Fruit fly (Drosophila melanogaster) whole organism, wandering third instar larva: ENCODE data around the gene CG42335.

Experiments used
- Dif ChIP-seq: fragments of 200-275, 200-300 bp; sonication (Bioruptor generic); optimal IDR thresholded peaks from 2 replicates; lab custom pipeline; 2018; ENCODE audit warnings: missing biosample characterization, missing genetic modification characterization; ENCODE audit not compliant: partially characterized antibody
- Myc ChIP-seq: fragments of >200 bp; optimal IDR thresholded peaks from 2 replicates; lab custom pipeline; 2017
- OdsH ChIP-seq: fragments of 200-800 bp; sonication (Bioruptor generic); optimal IDR thresholded peaks from 2 replicates; lab custom pipeline; 2016; ENCODE audit warnings: missing biosample characterization, mild to moderate bottlenecking, missing genetic modification characterization
- Sp1 ChIP-seq: fragments of 200-800 bp; sonication (Bioruptor generic); optimal IDR thresholded peaks from 3 replicates; lab custom pipeline; 2019; ENCODE audit warnings: missing biosample characterization, mild to moderate bottlenecking, missing genetic modification characterization, moderate library complexity
- br ChIP-seq: fragments of 200-800 bp; sonication (Bioruptor generic); optimal IDR thresholded peaks from 2 replicates; lab custom pipeline; 2016; ENCODE audit warnings: missing biosample characterization, missing genetic modification characterization
- ey ChIP-seq: fragments of 200-800 bp; sonication (Bioruptor generic); optimal IDR thresholded peaks from 2 replicates; lab custom pipeline; 2016; ENCODE audit warnings: missing biosample characterization, missing genetic modification characterization
- fru ChIP-seq: fragments of 200-800 bp; sonication (Bioruptor generic); optimal IDR thresholded peaks from 3 replicates; lab custom pipeline; 2016; ENCODE audit warnings: missing biosample characterization, mild to moderate bottlenecking, missing genetic modification characterization
- h ChIP-seq: fragments of 200-800 bp; sonication (Bioruptor generic); optimal IDR thresholded peaks from 3 replicates; lab custom pipeline; 2016; ENCODE audit warnings: missing biosample characterization, mild to moderate bottlenecking, missing genetic modification characterization
- psq ChIP-seq: fragments of 200-800 bp; sonication (Bioruptor generic); optimal IDR thresholded peaks from 3 replicates; lab custom pipeline; 2017; ENCODE audit warnings: missing biosample characterization, mild to moderate bottlenecking, missing genetic modification characterization, moderate library complexity
- usp ChIP-seq: fragments of >200 bp; optimal IDR thresholded peaks from 2 replicates; lab custom pipeline; 2017; ENCODE audit warnings: missing biosample characterization, missing genetic modification characterization

dm6 chr3R:21748954-21749920 is 9.3 kb upstream of the CG42335 start, which contains the start of gene CG31233:
- no peak for TF ChIP-seq Myc (lab: Kevin White, UChicago)
- no peak for TF ChIP-seq Dif (GFP tag; lab: Kevin White, UChicago)
- TF ChIP-seq h (GFP tag; lab: Kevin White, UChicago): no peak
- TF ChIP-seq ey (GFP tag; lab: Kevin White, UChicago): no peak
- TF ChIP-seq br (GFP tag; lab: Kevin White, UChicago): no peak
- no peak for TF ChIP-seq usp (GFP tag; lab: Kevin White, UChicago)
- no peak for TF ChIP-seq OdsH (GFP tag; lab: Kevin White, UChicago)
- TF ChIP-seq fru (GFP tag; lab: Kevin White, UChicago): no peak
- TF ChIP-seq Sp1 (GFP tag; lab: Kevin White, UChicago): no peak
- no peak for TF ChIP-seq psq (GFP tag; lab: Kevin White, UChicago)
